Worm (Caenorhabditis elegans) whole organism, early embryonic: ENCODE data around the gene cbp-1.

Source experiments
- F13C5.2 ChIP-seq: sonication (generic microtip); optimal IDR thresholded peaks from 2 replicates; lab custom pipeline; 2017; ENCODE audit warnings: mild to moderate bottlenecking, missing genetic modification characterization, inconsistent platforms, missing compliant biosample characterization
- aly-1 ChIP-seq: sonication (generic microtip); optimal IDR thresholded peaks from 2 replicates; lab custom pipeline; 2016; ENCODE audit warnings: missing genetic modification characterization, missing compliant biosample characterization
- ama-1 ChIP-seq: fragments of 150-350 bp; optimal IDR thresholded peaks from 2 replicates; lab custom pipeline; 2014
- ceh-13 ChIP-seq: fragments of 200-800 bp; sonication (Bioruptor generic); optimal IDR thresholded peaks from 2 replicates; lab custom pipeline; 2018; ENCODE audit warnings: mild to moderate bottlenecking, missing genetic modification characterization, missing compliant biosample characterization
- ceh-36 ChIP-seq: sonication (generic microtip); optimal IDR thresholded peaks from 2 replicates; lab custom pipeline; 2016; ENCODE audit warnings: missing genetic modification characterization, inconsistent platforms, missing compliant biosample characterization
- flt-1 ChIP-seq: fragments of 200-800 bp; sonication (Bioruptor generic); IDR thresholded peaks from 2 replicates; pipeline ENCODE4 v1.3.6; 2022; ENCODE audit warnings: missing genetic modification characterization, missing compliant biosample characterization
- hmbx-1 ChIP-seq: sonication (generic microtip); optimal IDR thresholded peaks from 2 replicates; lab custom pipeline; 2016; ENCODE audit warnings: mild to moderate bottlenecking, missing genetic modification characterization, missing compliant biosample characterization
- hmg-4 ChIP-seq: fragments of 200-800 bp; sonication (Bioruptor generic); optimal IDR thresholded peaks from 2 replicates; lab custom pipeline; 2018; ENCODE audit warnings: mild to moderate bottlenecking, missing genetic modification characterization, missing compliant biosample characterization
- tbx-11 ChIP-seq: fragments of 200-800 bp; sonication (Bioruptor generic); IDR thresholded peaks from 2 replicates; pipeline ENCODE4 v1.3.6; 2022; ENCODE audit warnings: missing genetic modification characterization, missing compliant biosample characterization
- tbx-37 ChIP-seq: fragments of 200-800 bp; sonication (Bioruptor generic); conservative IDR thresholded peaks from 2 replicates; pipeline ENCODE4 v1.3.6; 2022; ENCODE audit warnings: missing genetic modification reagents, missing genetic modification characterization, missing compliant biosample characterization
- tra-4 ChIP-seq: sonication (generic microtip); optimal IDR thresholded peaks from 2 replicates; lab custom pipeline; 2017; ENCODE audit warnings: missing genetic modification characterization, missing compliant biosample characterization

- TF ChIP-seq ama-1 (lab: Kevin White, UChicago) (no peak), ceh-13 (GFP tag; lab: Kevin White, UChicago) (no peak), tra-4 (tag; lab: Kevin White, UChicago) (no peak), hmg-4 (no peak), aly-1 (no peak), tbx-37 (GFP tag; lab: Robert Waterston, UW) (no peak), tbx-11 (GFP tag; lab: Robert Waterston, UW) (no peak), ceh-36 (tag; lab: Kevin White, UChicago) (no peak), hmbx-1 (no peak), flt-1 (GFP tag; lab: Robert Waterston, UW) (no peak), F13C5.2 (tag; lab: Kevin White, UChicago) (no peak)
Measured at ce11 chrIII:9783133-9783590, 16.9 kb downstream of the cbp-1 start.
